Worm (Caenorhabditis elegans) whole organism, L3 larva: Measurements from ENCODE around the gene lbp-4.

Experiments used
- ZK546.5 ChIP-seq: sonication (generic microtip); optimal IDR thresholded peaks from 2 replicates; lab custom pipeline; 2017; ENCODE audit warnings: missing biosample characterization, missing genetic modification characterization
- aly-2 ChIP-seq: fragments of 150-350 bp; optimal IDR thresholded peaks from 2 replicates; lab custom pipeline; 2014; ENCODE audit warnings: missing biosample characterization, missing genetic modification characterization
- ama-1 ChIP-seq: fragments of 150-350 bp; optimal IDR thresholded peaks from 2 replicates; lab custom pipeline; 2018
- ceh-16 ChIP-seq: sonication (generic microtip); optimal IDR thresholded peaks from 2 replicates; lab custom pipeline; 2017; ENCODE audit warnings: missing biosample characterization, missing genetic modification characterization
- ceh-82 ChIP-seq: fragments of 150-350 bp; optimal IDR thresholded peaks from 2 replicates; lab custom pipeline; 2014; ENCODE audit warnings: missing biosample characterization, missing genetic modification characterization
- ceh-9 ChIP-seq: sonication (generic microtip); optimal IDR thresholded peaks from 2 replicates; lab custom pipeline; 2018; ENCODE audit warnings: missing biosample characterization, missing genetic modification characterization
- daf-12 ChIP-seq: fragments of 150-350 bp; optimal IDR thresholded peaks from 2 replicates; lab custom pipeline; 2014; ENCODE audit warnings: missing biosample characterization, missing genetic modification reagents, missing genetic modification characterization
- egl-27 ChIP-seq: sonication (generic microtip); optimal IDR thresholded peaks from 4 replicates; lab custom pipeline; 2017; ENCODE audit warnings: missing biosample characterization, missing genetic modification reagents, missing genetic modification characterization
- elt-3 ChIP-seq, 3 experiments: fragments of 150-350 bp in 1 of 3; sonication (generic microtip) in 2 of 3; optimal IDR thresholded peaks; 2 replicates in 2 of 3; 4 replicates in 1 of 3; lab custom pipeline; 2014 to 2017; ENCODE audit warnings: missing biosample characterization in 3 of 3, missing genetic modification characterization in 3 of 3
- eor-1 ChIP-seq, 2 experiments: fragments of 150-350 bp; optimal IDR thresholded peaks; 2 replicates each; lab custom pipeline; 2014 to 2018; ENCODE audit warnings: missing biosample characterization in 2 of 2, missing genetic modification characterization in 2 of 2
- jun-1 ChIP-seq: fragments of 150-350 bp; optimal IDR thresholded peaks from 2 replicates; lab custom pipeline; 2014; ENCODE audit warnings: missing biosample characterization, missing genetic modification reagents, missing genetic modification characterization
- lin-15B ChIP-seq: fragments of 150-350 bp; optimal IDR thresholded peaks from 2 replicates; lab custom pipeline; 2014; ENCODE audit warnings: missing biosample characterization, missing genetic modification characterization
- lin-39 ChIP-seq: fragments of 150-350 bp; optimal IDR thresholded peaks from 2 replicates; lab custom pipeline; 2018; ENCODE audit warnings: missing biosample characterization, missing genetic modification reagents, missing genetic modification characterization
- lsy-12 ChIP-seq: sonication (generic microtip); optimal IDR thresholded peaks from 2 replicates; lab custom pipeline; 2016; ENCODE audit warnings: mild to moderate bottlenecking, missing genetic modification characterization, missing compliant biosample characterization
- mdl-1 ChIP-seq: fragments of 150-350 bp; optimal IDR thresholded peaks from 2 replicates; lab custom pipeline; 2014; ENCODE audit warnings: missing biosample characterization, missing genetic modification characterization
- nfya-1 ChIP-seq: sonication (generic microtip); optimal IDR thresholded peaks from 2 replicates; lab custom pipeline; 2017; ENCODE audit warnings: missing genetic modification characterization, mild to moderate bottlenecking, missing compliant biosample characterization, antibody characterized with exemption, moderate library complexity; ENCODE audit not compliant: insufficient read depth
- nhr-11 ChIP-seq: fragments of 150-350 bp; optimal IDR thresholded peaks from 2 replicates; lab custom pipeline; 2014; ENCODE audit warnings: missing biosample characterization, missing genetic modification characterization
- nhr-12 ChIP-seq: fragments of 150-350 bp; optimal IDR thresholded peaks from 2 replicates; lab custom pipeline; 2014; ENCODE audit warnings: missing biosample characterization, missing genetic modification characterization
- nhr-23 ChIP-seq: fragments of 150-350 bp; optimal IDR thresholded peaks from 2 replicates; lab custom pipeline; 2014; ENCODE audit warnings: missing biosample characterization, missing genetic modification reagents, missing genetic modification characterization
- nhr-237 ChIP-seq: fragments of 150-350 bp; optimal IDR thresholded peaks from 2 replicates; lab custom pipeline; 2014; ENCODE audit warnings: missing biosample characterization, missing genetic modification characterization
- nhr-25 ChIP-seq: sonication (generic microtip); optimal IDR thresholded peaks from 2 replicates; lab custom pipeline; 2017; ENCODE audit warnings: missing biosample characterization, missing genetic modification characterization
- nhr-67 ChIP-seq: fragments of 150-350 bp; optimal IDR thresholded peaks from 2 replicates; lab custom pipeline; 2014; ENCODE audit warnings: missing biosample characterization, missing genetic modification characterization
- nhr-76 ChIP-seq: fragments of 150-350 bp; sonication (generic microtip); optimal IDR thresholded peaks from 5 replicates; lab custom pipeline; 2014; ENCODE audit warnings: missing biosample characterization, missing genetic modification characterization
- nhr-77 ChIP-seq: fragments of 150-350 bp; optimal IDR thresholded peaks from 2 replicates; lab custom pipeline; 2014; ENCODE audit warnings: missing biosample characterization, missing genetic modification characterization
- pha-4 ChIP-seq: fragments of 150-350 bp; optimal IDR thresholded peaks from 2 replicates; lab custom pipeline; 2014; ENCODE audit warnings: missing biosample characterization, missing genetic modification reagents, missing genetic modification characterization
- pqm-1 ChIP-seq: fragments of 150-350 bp; optimal IDR thresholded peaks from 2 replicates; lab custom pipeline; 2017; ENCODE audit warnings: missing biosample characterization, missing genetic modification characterization, inconsistent platforms
- tbx-2 ChIP-seq: sonication (generic microtip); optimal IDR thresholded peaks from 2 replicates; lab custom pipeline; 2016; ENCODE audit warnings: mild to moderate bottlenecking, missing genetic modification characterization, missing compliant biosample characterization
- unc-39 ChIP-seq: sonication (generic microtip); optimal IDR thresholded peaks from 4 replicates; lab custom pipeline; 2017; ENCODE audit warnings: missing biosample characterization, missing genetic modification characterization
- zag-1 ChIP-seq: fragments of 150-350 bp; optimal IDR thresholded peaks from 2 replicates; lab custom pipeline; 2014; ENCODE audit warnings: missing biosample characterization, missing genetic modification characterization
- ztf-4 ChIP-seq: fragments of 150-350 bp; optimal IDR thresholded peaks from 2 replicates; lab custom pipeline; 2014; ENCODE audit warnings: missing biosample characterization, missing genetic modification characterization

lbp-4 gene

DNA sequence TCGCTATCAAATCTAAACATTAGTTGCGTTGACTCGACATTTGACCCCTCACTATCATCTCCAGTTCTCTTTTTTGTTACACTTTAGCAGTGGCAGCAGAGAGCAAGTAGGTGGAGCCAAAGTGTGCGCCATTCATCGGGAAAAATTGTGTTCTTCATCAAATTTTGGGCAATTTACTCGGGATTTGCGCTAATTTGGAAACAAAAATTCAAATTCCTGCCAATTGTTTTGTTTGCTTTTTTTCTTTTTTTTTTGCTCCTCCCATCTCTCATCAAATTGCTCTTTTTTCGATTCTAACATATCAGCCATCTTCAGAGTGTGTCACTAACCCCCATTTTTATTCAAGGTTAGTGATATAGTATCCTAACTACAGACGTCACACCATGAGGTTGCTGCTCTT lies 6.5 kb downstream of the lbp-4 start, which contains the start of gene mig-6:
TSS of gene mig-6 (plus strand) at position 301 of the 400 bp plus-strand sequence.
- TF ChIP-seq mdl-1 (tag; lab: Kevin White, UChicago), result no peak
- no peak for TF ChIP-seq daf-12 (tag; lab: Kevin White, UChicago)
- TF ChIP-seq ceh-16 (tag; lab: Kevin White, UChicago), result no peak
- no peak for TF ChIP-seq pqm-1
- no peak for TF ChIP-seq nhr-76
- TF ChIP-seq nhr-12 (tag; lab: Kevin White, UChicago), result no peak
- TF ChIP-seq nhr-25 (tag; lab: Kevin White, UChicago), result no peak
- no peak for TF ChIP-seq lin-39 (tag; lab: Kevin White, UChicago)
- TF ChIP-seq pha-4 (tag; lab: Kevin White, UChicago), result no peak
- TF ChIP-seq nfya-1, result no peak
- TF ChIP-seq ZK546.5 (tag; lab: Kevin White, UChicago), result no peak

DNA sequence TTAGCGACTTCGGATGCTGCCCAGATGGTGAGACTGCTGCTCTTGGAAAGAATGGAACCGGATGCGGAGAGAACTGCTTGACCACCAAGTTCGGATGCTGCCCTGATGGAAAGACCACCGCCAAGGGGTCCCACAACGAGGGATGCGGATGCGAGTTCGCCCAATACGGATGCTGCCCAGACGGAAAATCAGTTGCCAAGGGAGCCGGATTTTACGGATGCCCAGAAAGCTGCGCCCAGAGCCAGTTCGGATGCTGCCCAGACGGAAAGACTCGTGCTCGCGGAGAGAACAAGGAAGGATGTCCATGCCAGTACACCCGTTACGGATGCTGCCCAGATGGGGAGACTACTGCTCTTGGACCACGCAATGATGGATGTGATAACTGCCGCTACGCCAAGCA lies 10.6 kb downstream of the lbp-4 start:
- TF ChIP-seq jun-1 (no peak), nhr-12 (tag; lab: Kevin White, UChicago) (no peak), nhr-11 (tag; lab: Kevin White, UChicago) (no peak), unc-39 (tag; lab: Kevin White, UChicago) (no peak)
- TF ChIP-seq, all 47 proteins: peak for 0

- no peak for TF ChIP-seq nhr-237 (tag; lab: Kevin White, UChicago)
- no peak for TF ChIP-seq ceh-9 (tag; lab: Kevin White, UChicago)
- TF ChIP-seq elt-3 (tag; optimal IDR thresholded peaks at IDR 0.05; lab: Kevin White, UChicago), result peak in 2 of 3 experiments; percentile 29 to 50
- peak; percentile 71 for TF ChIP-seq nhr-23
- no peak for TF ChIP-seq aly-2 (tag; lab: Kevin White, UChicago)
- no peak for TF ChIP-seq eor-1 (tag; optimal IDR thresholded peaks at IDR 0.05; lab: Kevin White, UChicago)
These were observed 16.5 kb downstream of the lbp-4 start, which contains the start of gene txt-5 for ce11 chrV:7836911-7837310. TSS of gene txt-5 (minus strand) at chrV:7837134.

DNA sequence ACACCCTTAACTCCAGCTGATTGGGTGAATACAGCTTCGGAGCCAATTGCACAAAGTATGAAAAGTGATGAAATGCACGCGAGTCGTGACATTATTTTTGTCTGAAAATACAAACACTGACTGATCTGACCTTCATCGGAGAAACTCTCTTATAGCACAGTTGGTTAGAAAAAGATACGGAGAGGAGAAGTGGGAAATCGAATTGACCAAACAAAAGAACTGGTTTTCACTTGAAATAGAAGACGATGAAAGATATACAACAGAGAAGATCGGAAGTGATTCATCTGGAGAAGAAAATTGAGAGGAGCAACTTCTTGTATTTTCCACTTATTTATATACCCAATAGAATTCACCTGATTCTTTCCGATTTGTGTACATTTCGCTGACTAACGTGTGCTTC lies 17.4 kb downstream of the lbp-4 start, which contains the start of gene ttr-33:
TSS of gene ttr-33 (minus strand) at position 101 of the 400 bp plus-strand sequence.
- TF ChIP-seq nhr-237 (tag; lab: Kevin White, UChicago) (no peak), zag-1 (tag; lab: Kevin White, UChicago) (no peak), pha-4 (tag; lab: Kevin White, UChicago) (peak; percentile 50), egl-27 (tag; lab: Kevin White, UChicago) (no peak)

DNA sequence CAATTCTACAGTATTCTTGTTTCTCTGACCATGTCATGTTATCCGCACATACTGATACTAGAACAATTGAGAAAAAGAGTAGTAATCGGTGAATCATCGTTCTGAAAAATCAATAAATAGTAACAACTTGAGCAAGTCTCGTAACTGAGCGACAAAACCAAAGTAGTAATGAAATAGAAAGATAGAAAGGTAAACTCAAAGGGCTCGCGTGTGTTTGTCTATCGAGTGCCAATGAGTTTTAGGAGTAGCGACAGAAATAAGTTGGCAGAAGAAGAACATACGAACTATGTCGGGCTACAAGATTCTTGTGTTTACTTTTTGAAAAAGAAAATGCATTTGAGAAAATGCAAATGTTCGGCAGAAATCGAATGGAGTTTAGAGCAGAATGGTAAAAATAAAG lies 19.1 kb downstream of the lbp-4 start, which contains the start of gene C37C3.12:
TSS of gene C37C3.12 (minus strand) at position 101 of the 400 bp plus-strand sequence.
- peak; percentile 78 for TF ChIP-seq pha-4 (tag; lab: Kevin White, UChicago)
- TF ChIP-seq lsy-12 (tag; lab: Kevin White, UChicago), result no peak
- no peak for TF ChIP-seq aly-2 (tag; lab: Kevin White, UChicago)

DNA sequence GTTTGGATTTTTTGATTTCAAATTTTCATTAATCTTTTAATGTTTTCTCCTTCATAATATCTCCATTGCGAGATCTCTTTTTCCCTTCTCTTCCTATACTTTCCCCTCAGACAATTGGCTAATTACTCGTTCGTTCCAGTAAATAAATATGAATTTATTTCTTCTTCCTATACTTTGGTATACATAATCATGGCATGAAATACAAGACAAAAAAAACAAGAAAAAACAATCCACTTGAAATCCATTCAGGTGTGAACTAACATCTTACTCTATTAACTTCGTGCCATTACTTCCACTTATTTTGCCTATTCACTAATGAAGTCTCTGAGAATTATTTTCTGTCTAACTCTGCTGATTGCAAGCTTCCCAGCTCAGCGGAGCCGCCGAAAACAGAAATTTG lies 21.9 kb downstream of the lbp-4 start, which contains the start of gene grd-8:
TSS of gene grd-8 (plus strand) at position 301 of the 400 bp plus-strand sequence.
- TF ChIP-seq lin-15B (no peak), ama-1 (no peak), tbx-2 (tag; lab: Kevin White, UChicago) (no peak), nhr-76 (no peak), nhr-77 (tag; lab: Kevin White, UChicago) (no peak), nhr-67 (tag; lab: Kevin White, UChicago) (no peak)
- TF ChIP-seq, all 47 proteins: peak for 0

- no peak for TF ChIP-seq ceh-82 (tag; lab: Kevin White, UChicago)
- TF ChIP-seq ztf-4 (tag; lab: Kevin White, UChicago), result no peak
- no peak for TF ChIP-seq zag-1 (tag; lab: Kevin White, UChicago)
- TF ChIP-seq, all 47 proteins: peak for 0
These were observed 26.8 kb downstream of the lbp-4 start, which contains the start of gene memo-1 for ce11 chrV:7847170-7847569. TSS of gene memo-1 (minus strand) at chrV:7847171.
